Worm (Caenorhabditis elegans) whole organism, young adult: Measurements from ENCODE around the gene Y38F1A.7.
"Not testable (repeated sequence)": the region's sequence is repeated elsewhere in the genome, so short reads cannot be mapped to it uniquely, and the experiment has no call there.

ENCODE experiments used
- F49E8.2 ChIP-seq: sonication (generic microtip); optimal IDR thresholded peaks from 3 replicates; lab custom pipeline; 2017; ENCODE audit warnings: missing genetic modification characterization, mild to moderate bottlenecking, missing compliant biosample characterization, antibody characterized with exemption, moderate library complexity; ENCODE audit not compliant: insufficient read depth
- T07F8.4 ChIP-seq: sonication (generic microtip); optimal IDR thresholded peaks from 2 replicates; lab custom pipeline; 2016; ENCODE audit warnings: mild to moderate bottlenecking, missing genetic modification characterization, moderate library complexity, missing compliant biosample characterization
- ama-1 ChIP-seq, 3 experiments: fragments of 150-350 bp in 1 of 3; sonication (generic microtip) in 2 of 3; optimal IDR thresholded peaks; 2 replicates each; lab custom pipeline; 2014 to 2018; ENCODE audit warnings: missing biosample characterization in 2 of 3, missing genetic modification characterization in 2 of 3, missing genetic modification reagents in 2 of 3
- madf-3 ChIP-seq: fragments of 200-800 bp; sonication (Bioruptor generic); IDR thresholded peaks from 2 replicates; pipeline ENCODE4 v1.3.6; 2022; ENCODE audit warnings: missing genetic modification reagents, missing genetic modification characterization, missing compliant biosample characterization
- nfya-2 ChIP-seq: fragments of 200-800 bp; sonication (Bioruptor generic); IDR thresholded peaks from 2 replicates; pipeline ENCODE4 v1.3.6; 2022; ENCODE audit warnings: missing genetic modification reagents, missing genetic modification characterization, missing compliant biosample characterization
- ztf-3 ChIP-seq: fragments of 200-800 bp; sonication (Bioruptor generic); optimal IDR thresholded peaks from 2 replicates; lab custom pipeline; 2018; ENCODE audit warnings: mild to moderate bottlenecking, missing genetic modification characterization, missing compliant biosample characterization
- ztf-6 ChIP-seq: fragments of 200-800 bp; sonication (Bioruptor generic); IDR thresholded peaks from 2 replicates; pipeline ENCODE4 v1.3.6; 2022; ENCODE audit warnings: missing genetic modification reagents, missing genetic modification characterization, missing compliant biosample characterization

ce11 chrII:13043433-13044054 is 45.9 kb upstream of the Y38F1A.7 start, which contains the start of gene puf-6:
- TF ChIP-seq F49E8.2 (tag; lab: Kevin White, UChicago); ztf-3 (GFP tag; lab: Kevin White, UChicago); nfya-2; T07F8.4 (tag; lab: Kevin White, UChicago); ztf-6; ama-1 (optimal IDR thresholded peaks at IDR 0.05; lab: Kevin White, UChicago); ama-1 (GFP tag; optimal IDR thresholded peaks at IDR 0.05; lab: Kevin White, UChicago): not testable (repeated sequence)
- TF ChIP-seq madf-3 (GFP tag; lab: Robert Waterston, UW) = 0 out of 2 replicates have a peak, but pooled peaks have one; percentile 41
